Worm (Caenorhabditis elegans): ENCODE measurements around the gene oac-46.

oac-46 gene

ce11 chrII:8878528-8878927 lies 26.6 kb upstream of the oac-46 start:
- TF ChIP-seq dmd-6 (GFP tag; IDR thresholded peaks at IDR 0.05) (no peak), egl-43 (GFP tag; IDR thresholded peaks at IDR 0.05) (0 out of 2 replicates have a peak, but pooled peaks have one; percentile 49), arid-1 (GFP tag; conservative IDR thresholded peaks at IDR 0.05) (0 out of 2 replicates have a peak, but pooled peaks have one; percentile 26), set-16 (GFP tag; IDR thresholded peaks at IDR 0.05) (peak; percentile 58), tra-1 (GFP tag; IDR thresholded peaks at IDR 0.05) (no peak), unc-130 (GFP tag; optimal IDR thresholded peaks at IDR 0.05) (no peak), F44E2.7 (GFP tag; IDR thresholded peaks at IDR 0.05) (no peak), nhr-41 (GFP tag; IDR thresholded peaks at IDR 0.05) (no peak), madf-9 (GFP tag; conservative IDR thresholded peaks at IDR 0.05) (no peak), nhr-102 (tag; optimal IDR thresholded peaks at IDR 0.05) (no peak), mxl-2 (GFP tag; conservative IDR thresholded peaks at IDR 0.05) (no peak)

ce11 chrII:8877032-8877985 lies 25.4 kb upstream of the oac-46 start:
- TF ChIP-seq ztf-11 (tag; optimal IDR thresholded peaks at IDR 0.05): no peak
- TF ChIP-seq T26A8.4 (GFP tag; IDR thresholded peaks at IDR 0.05): 0 out of 2 replicates have a peak, but pooled peaks have one; percentile 50
- 0 out of 2 replicates have a peak, but pooled peaks have one; percentile 37 for TF ChIP-seq egl-43 (GFP tag; IDR thresholded peaks at IDR 0.05)
- TF ChIP-seq tag-97 (GFP tag; IDR thresholded peaks at IDR 0.05): no peak
- no peak for TF ChIP-seq fos-1 (tag; optimal IDR thresholded peaks at IDR 0.05)
- TF ChIP-seq nhr-10 (tag; optimal IDR thresholded peaks at IDR 0.05): no peak
- TF ChIP-seq dmd-8 (GFP tag; IDR thresholded peaks at IDR 0.05): 0 out of 2 replicates have a peak, but pooled peaks have one; percentile 52
- TF ChIP-seq unc-39 (tag; optimal IDR thresholded peaks at IDR 0.05): no peak
- peak; percentile 55 for TF ChIP-seq F49E8.2 (tag; optimal IDR thresholded peaks at IDR 0.05; ENCODE audit: borderline replicate concordance)
- no peak for TF ChIP-seq F37D6.2 (tag; optimal IDR thresholded peaks at IDR 0.05)
- peak; percentile 44; the same call in 1 of the 2 replicates for TF ChIP-seq set-16 (GFP tag; IDR thresholded peaks at IDR 0.05)
- TF ChIP-seq unc-130 (GFP tag; optimal IDR thresholded peaks at IDR 0.05): peak; percentile 13
- peak in 1 of 2 experiments; percentile 51 for TF ChIP-seq unc-62 (GFP tag; optimal IDR thresholded peaks at IDR 0.05 in 1 of 2)
- no peak for TF ChIP-seq unc-62 (tag; optimal IDR thresholded peaks at IDR 0.05)
- TF ChIP-seq php-3 (GFP tag; IDR thresholded peaks at IDR 0.05): 0 out of 2 replicates have a peak, but pooled peaks have one; percentile 9
- peak; percentile 34 for TF ChIP-seq snpc-4 (tag; optimal IDR thresholded peaks at IDR 0.05)
- TF ChIP-seq lim-7 (GFP tag; IDR thresholded peaks at IDR 0.05): no peak
- TF ChIP-seq ceh-44 (GFP tag; IDR thresholded peaks at IDR 0.05): no peak

- TF ChIP-seq php-3 (GFP tag; IDR thresholded peaks at IDR 0.05): no peak
- no peak for TF ChIP-seq daf-16 (GFP tag; optimal IDR thresholded peaks at IDR 0.05)
- no peak for TF ChIP-seq daf-16 (tag; optimal IDR thresholded peaks at IDR 0.05)
- TF ChIP-seq lin-15B (tag; optimal IDR thresholded peaks at IDR 0.05): no peak
- no peak for TF ChIP-seq lin-1 (GFP tag; IDR thresholded peaks at IDR 0.05)
- no peak for TF ChIP-seq hlh-11 (tag; optimal IDR thresholded peaks at IDR 0.05)
- no peak for TF ChIP-seq mdl-1 (tag; optimal IDR thresholded peaks at IDR 0.05)
- TF ChIP-seq nhr-77 (tag; optimal IDR thresholded peaks at IDR 0.05): no peak
- TF ChIP-seq D1046.2 (GFP tag; IDR thresholded peaks at IDR 0.05): no peak
- TF ChIP-seq mes-2 (tag; optimal IDR thresholded peaks at IDR 0.05; ENCODE audit: poor library complexity, severe bottlenecking): no peak
- no peak for TF ChIP-seq nhr-10 (tag; optimal IDR thresholded peaks at IDR 0.05)
- no peak for TF ChIP-seq F44E2.7 (GFP tag; IDR thresholded peaks at IDR 0.05)
- no peak for TF ChIP-seq set-16 (GFP tag; IDR thresholded peaks at IDR 0.05)
- TF ChIP-seq unc-130 (GFP tag; optimal IDR thresholded peaks at IDR 0.05): no peak
- no peak for TF ChIP-seq daf-19 (GFP tag; conservative IDR thresholded peaks at IDR 0.05)
- TF ChIP-seq gei-8 (GFP tag; optimal IDR thresholded peaks at IDR 0.05): no peak
These were observed 21.9 kb upstream of the oac-46 start, which contains the start of gene T07D4.2 for ce11 chrII:8873842-8874241. Gene T07D4.2, minus strand, starts transcription at chrII:8873942.

Data from whole organism, L4 larva.